Fruit fly (Drosophila melanogaster): ENCODE data around the gene CG13069.

DNA sequence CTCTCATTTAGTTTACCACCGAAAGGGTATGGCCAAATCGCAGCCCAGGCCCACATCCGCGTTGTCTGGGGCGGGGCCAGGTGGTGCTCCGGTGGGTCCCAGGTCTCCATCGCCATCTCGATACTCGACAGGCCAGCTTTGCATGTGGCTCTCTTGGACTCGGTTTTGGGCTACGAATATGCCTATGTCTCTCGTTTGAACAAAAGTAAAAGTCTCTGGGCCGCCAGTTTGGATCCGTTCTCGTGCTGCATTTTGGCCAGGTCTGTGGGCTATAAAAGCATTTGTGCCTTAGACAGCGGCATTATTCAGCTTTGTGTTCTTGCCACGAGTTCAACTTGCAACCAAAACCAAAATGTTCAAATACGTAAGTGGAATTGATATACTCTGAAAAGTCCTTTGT, 11.9 kb downstream of the CG13069 start, which contains the start of gene CG13065:
- no peak for TF ChIP-seq cic (GFP tag; optimal IDR thresholded peaks at IDR 0.05)
- TF ChIP-seq CG11617 (GFP tag; optimal IDR thresholded peaks at IDR 0.05): no peak
- TF ChIP-seq pad (GFP tag; optimal IDR thresholded peaks at IDR 0.05): no peak
- TF ChIP-seq bab1 (GFP tag; optimal IDR thresholded peaks at IDR 0.05): no peak
- no peak for TF ChIP-seq CG1620 (GFP tag; optimal IDR thresholded peaks at IDR 0.05)
- no peak for TF ChIP-seq kay (GFP tag; ENCODE audit: borderline replicate concordance)
- no peak for TF ChIP-seq CG5204 (GFP tag; optimal IDR thresholded peaks at IDR 0.05)
- no peak for TF ChIP-seq CG7101 (tag; optimal IDR thresholded peaks at IDR 0.05)
- no peak for TF ChIP-seq Crg-1 (GFP tag; optimal IDR thresholded peaks at IDR 0.05)
- no peak for TF ChIP-seq cnc (optimal IDR thresholded peaks at IDR 0.05)

All from whole organism, adult.